Worm (Caenorhabditis elegans): ENCODE data around the gene mrp-1.

Gene mrp-1

DNA sequence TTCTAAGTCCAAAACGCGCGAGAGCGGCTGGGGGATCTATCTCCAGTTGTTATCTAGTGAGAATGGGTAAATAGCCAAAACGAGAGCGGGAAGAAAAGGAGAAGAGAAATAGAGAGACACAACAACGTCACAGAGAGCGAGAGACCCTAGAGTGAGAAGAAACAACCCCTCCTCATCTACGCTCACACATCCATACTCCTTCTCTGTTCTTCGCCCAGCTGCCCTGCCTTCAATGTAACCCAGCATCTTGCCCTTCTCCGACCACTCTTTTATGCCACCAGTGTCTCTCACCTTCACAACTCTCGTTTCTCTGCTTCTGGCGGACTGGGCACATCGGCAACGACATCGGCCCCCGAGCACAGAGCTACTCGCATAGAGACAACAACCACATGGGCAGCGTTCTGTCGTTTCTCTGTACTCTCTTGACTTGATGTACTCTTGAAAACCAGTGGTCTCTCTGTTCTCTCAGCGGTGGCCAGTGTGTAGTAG is 5.6 kb upstream of the mrp-1 start:
- TF ChIP-seq hmg-4 (GFP tag; optimal IDR thresholded peaks at IDR 0.05) (peak; percentile 96), scrt-1 (GFP tag; IDR thresholded peaks at IDR 0.05) (peak; percentile 50; the same call in 1 of the 2 replicates), B0310.2 (tag; optimal IDR thresholded peaks at IDR 0.05) (no peak), pes-1 (GFP tag; IDR thresholded peaks at IDR 0.05) (0 out of 2 replicates have a peak, but pooled peaks have one; percentile 25), ceh-13 (GFP tag; optimal IDR thresholded peaks at IDR 0.05) (no peak), ama-1 (optimal IDR thresholded peaks at IDR 0.05) (no peak), aly-1 (tag; optimal IDR thresholded peaks at IDR 0.05) (peak; percentile 78), ceh-36 (tag; optimal IDR thresholded peaks at IDR 0.05) (no peak), hmbx-1 (tag; optimal IDR thresholded peaks at IDR 0.05) (no peak), tra-4 (tag; optimal IDR thresholded peaks at IDR 0.05) (no peak), tbx-11 (GFP tag; IDR thresholded peaks at IDR 0.05) (no peak), hnd-1 (tag; optimal IDR thresholded peaks at IDR 0.05) (no peak), F13C5.2 (tag; optimal IDR thresholded peaks at IDR 0.05) (peak; percentile 99)

DNA sequence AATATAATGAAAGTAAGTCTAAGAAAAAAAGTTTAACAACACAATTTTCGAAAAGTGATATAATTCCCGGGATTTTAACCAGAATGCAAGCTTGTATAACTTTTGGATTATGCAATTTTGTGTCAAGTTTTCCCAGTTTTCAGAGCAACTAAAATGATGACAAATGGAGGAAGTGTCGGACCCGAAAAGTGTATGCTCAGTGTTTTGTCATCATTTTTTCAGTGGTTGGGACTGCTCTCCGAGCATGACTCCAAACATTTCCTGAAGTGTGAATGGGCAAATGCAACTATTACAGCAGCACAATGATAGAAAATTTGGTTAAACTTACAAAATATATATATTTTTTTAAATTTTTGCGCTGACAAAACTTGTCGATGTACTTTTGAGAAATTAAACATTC is 3.4 kb upstream of the mrp-1 start:
- TF ChIP-seq tbx-11 (GFP tag; IDR thresholded peaks at IDR 0.05) (no peak), tbx-37 (GFP tag; conservative IDR thresholded peaks at IDR 0.05) (no peak), sea-1 (GFP tag; conservative IDR thresholded peaks at IDR 0.05) (no peak), aly-1 (tag; optimal IDR thresholded peaks at IDR 0.05) (no peak), ama-1 (optimal IDR thresholded peaks at IDR 0.05) (no peak), ceh-36 (tag; optimal IDR thresholded peaks at IDR 0.05) (no peak), B0310.2 (tag; optimal IDR thresholded peaks at IDR 0.05) (no peak), scrt-1 (GFP tag; IDR thresholded peaks at IDR 0.05) (no peak), flt-1 (GFP tag; IDR thresholded peaks at IDR 0.05) (no peak), ets-7 (tag; optimal IDR thresholded peaks at IDR 0.05) (no peak), hmg-4 (GFP tag; optimal IDR thresholded peaks at IDR 0.05) (no peak), F13C5.2 (tag; optimal IDR thresholded peaks at IDR 0.05) (no peak), ceh-13 (GFP tag; optimal IDR thresholded peaks at IDR 0.05) (no peak), hmbx-1 (tag; optimal IDR thresholded peaks at IDR 0.05) (no peak)

- no peak for TF ChIP-seq hmg-4 (GFP tag; optimal IDR thresholded peaks at IDR 0.05)
- no peak for TF ChIP-seq flt-1 (GFP tag; IDR thresholded peaks at IDR 0.05)
- no peak for TF ChIP-seq sea-1 (GFP tag; conservative IDR thresholded peaks at IDR 0.05)
- no peak for TF ChIP-seq ama-1 (optimal IDR thresholded peaks at IDR 0.05)
- TF ChIP-seq scrt-1 (GFP tag; IDR thresholded peaks at IDR 0.05): no peak
- no peak for TF ChIP-seq aly-1 (tag; optimal IDR thresholded peaks at IDR 0.05)
These were observed 2.0 kb downstream of the mrp-1 start for ce11 chrX:585598-586217.

DNA sequence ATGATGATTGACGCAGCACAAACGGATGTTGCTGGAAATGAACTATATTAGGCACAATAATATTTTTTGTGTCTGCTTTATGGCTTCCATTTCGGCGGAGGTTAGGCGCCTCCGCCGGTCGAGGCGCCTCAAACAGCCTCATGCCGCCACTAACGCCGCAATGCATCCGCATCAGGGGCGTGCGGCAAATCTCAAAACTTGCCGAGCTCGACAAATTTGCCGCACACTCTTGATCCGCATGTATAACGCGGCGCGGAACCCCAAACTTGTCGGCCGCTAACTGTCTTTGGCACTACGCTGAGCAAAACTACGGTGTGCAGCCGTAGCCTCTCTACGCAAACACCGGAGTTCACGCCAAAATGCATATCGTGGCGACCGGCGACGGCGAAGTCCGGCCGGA is 5.9 kb downstream of the mrp-1 start:
- TF ChIP-seq tbx-11 (GFP tag; IDR thresholded peaks at IDR 0.05) (no peak), ets-7 (tag; optimal IDR thresholded peaks at IDR 0.05) (no peak), scrt-1 (GFP tag; IDR thresholded peaks at IDR 0.05) (0 out of 2 replicates have a peak, but pooled peaks have one; percentile 18), ceh-36 (tag; optimal IDR thresholded peaks at IDR 0.05) (no peak)

DNA sequence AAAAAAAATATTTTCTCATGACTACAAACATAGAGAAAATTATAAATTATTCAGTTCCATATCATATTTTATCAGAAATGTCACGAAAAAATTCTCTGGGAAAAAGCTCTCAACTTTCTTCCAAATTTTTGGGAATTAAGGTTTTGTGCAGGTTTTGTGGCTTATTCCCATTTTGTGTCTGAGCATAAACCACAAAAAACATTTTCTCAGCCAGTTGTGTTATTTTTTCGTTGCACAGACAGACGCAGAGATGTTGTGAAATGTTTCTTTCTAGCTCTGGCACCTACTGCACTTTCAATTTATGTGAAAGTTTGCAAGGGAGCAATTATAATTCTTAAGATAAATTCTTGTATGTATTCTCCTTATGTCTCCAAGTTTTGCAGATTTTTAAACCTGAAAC is 12.6 kb downstream of the mrp-1 start:
- TF ChIP-seq tra-4 (tag; optimal IDR thresholded peaks at IDR 0.05) (no peak), ceh-36 (tag; optimal IDR thresholded peaks at IDR 0.05) (no peak), tbx-37 (GFP tag; conservative IDR thresholded peaks at IDR 0.05) (no peak), F13C5.2 (tag; optimal IDR thresholded peaks at IDR 0.05) (no peak), pes-1 (GFP tag; IDR thresholded peaks at IDR 0.05) (no peak)

- TF ChIP-seq flt-1 (GFP tag; IDR thresholded peaks at IDR 0.05) (no peak), ceh-13 (GFP tag; optimal IDR thresholded peaks at IDR 0.05) (no peak), F13C5.2 (tag; optimal IDR thresholded peaks at IDR 0.05) (peak; percentile 50)
These were observed 14.4 kb downstream of the mrp-1 start for ce11 chrX:573270-573669.

DNA sequence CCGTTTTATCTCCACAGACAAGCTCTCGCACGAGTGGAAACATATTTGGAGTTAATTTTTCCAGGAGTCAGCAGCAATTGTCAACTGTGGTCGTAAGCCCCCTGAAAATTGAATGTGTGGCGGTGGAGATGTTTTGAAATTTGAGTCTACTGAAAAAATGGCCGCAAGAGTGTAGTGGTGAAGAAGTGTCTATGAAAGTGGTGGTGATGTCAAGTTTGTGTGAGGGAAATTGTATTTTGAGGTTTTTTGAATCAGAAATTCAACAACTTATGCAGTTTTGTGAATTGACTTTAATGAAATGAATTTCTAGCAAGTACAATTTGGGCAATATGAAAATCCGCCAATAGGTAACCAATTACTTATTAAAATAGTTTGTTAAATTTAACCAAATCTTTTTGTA is 15.1 kb downstream of the mrp-1 start, which contains the start of gene mrp-2:
Gene mrp-2 (minus strand): TSS at position 101 of the 400 bp plus-strand sequence.
- no peak for TF ChIP-seq ama-1 (optimal IDR thresholded peaks at IDR 0.05)
- no peak for TF ChIP-seq sea-1 (GFP tag; conservative IDR thresholded peaks at IDR 0.05)
- no peak for TF ChIP-seq ceh-13 (GFP tag; optimal IDR thresholded peaks at IDR 0.05)

ce11 chrX:571367-571766 is 16.3 kb downstream of the mrp-1 start:
- TF ChIP-seq scrt-1 (GFP tag; IDR thresholded peaks at IDR 0.05) (no peak), pes-1 (GFP tag; IDR thresholded peaks at IDR 0.05) (no peak), B0310.2 (tag; optimal IDR thresholded peaks at IDR 0.05) (no peak), tra-4 (tag; optimal IDR thresholded peaks at IDR 0.05) (no peak), hnd-1 (tag; optimal IDR thresholded peaks at IDR 0.05) (no peak), F13C5.2 (tag; optimal IDR thresholded peaks at IDR 0.05) (no peak), aly-1 (tag; optimal IDR thresholded peaks at IDR 0.05) (no peak)

ce11 chrX:557857-558256 is 29.8 kb downstream of the mrp-1 start, which contains the start of gene nas-38:
TSS of gene nas-38 (plus strand) at chrX:558157.
- TF ChIP-seq hmg-4 (GFP tag; optimal IDR thresholded peaks at IDR 0.05) (no peak), sea-1 (GFP tag; conservative IDR thresholded peaks at IDR 0.05) (no peak), hnd-1 (tag; optimal IDR thresholded peaks at IDR 0.05) (no peak)
